Worm (Caenorhabditis elegans) whole organism, L1 larva: ENCODE measurements around the gene F31E8.4.
A peak's percentile ranks its signal among the peaks of the same experiment; 100 is the strongest.

Source experiments
- C34B4.2 ChIP-seq: sonication (generic microtip); optimal IDR thresholded peaks from 2 replicates; lab custom pipeline; 2017; ENCODE audit warnings: mild to moderate bottlenecking, missing genetic modification characterization, missing compliant biosample characterization
- alr-1 ChIP-seq: fragments of 200-800 bp; sonication (Bioruptor generic); optimal IDR thresholded peaks from 2 replicates; lab custom pipeline; 2018; ENCODE audit warnings: borderline replicate concordance, mild to moderate bottlenecking, missing genetic modification characterization, missing compliant biosample characterization
- ama-1 ChIP-seq: fragments of 150-350 bp; optimal IDR thresholded peaks from 2 replicates; lab custom pipeline; 2014
- blmp-1 ChIP-seq: fragments of 150-350 bp; optimal IDR thresholded peaks from 2 replicates; lab custom pipeline; 2014; ENCODE audit warnings: missing biosample characterization, missing genetic modification characterization
- ceh-82 ChIP-seq, 3 experiments: fragments of 150-350 bp in 1 of 3; sonication (generic microtip) in 2 of 3; optimal IDR thresholded peaks; 2 replicates each; lab custom pipeline; 2014 to 2017; ENCODE audit warnings: missing biosample characterization in 3 of 3, missing genetic modification characterization in 3 of 3
- ces-1 ChIP-seq: fragments of 150-350 bp; optimal IDR thresholded peaks from 2 replicates; lab custom pipeline; 2014; ENCODE audit warnings: missing biosample characterization, missing genetic modification reagents, missing genetic modification characterization
- dsc-1 ChIP-seq: sonication (generic microtip); optimal IDR thresholded peaks from 2 replicates; lab custom pipeline; 2016; ENCODE audit warnings: mild to moderate bottlenecking, missing genetic modification characterization, missing compliant biosample characterization
- efl-1 ChIP-seq, 4 experiments: fragments of 150-350 bp; optimal IDR thresholded peaks in 3 of 4; peaks in 1 of 4; 1 replicate in 1 of 4; 2 replicates in 3 of 4; lab custom pipeline; 2014; ENCODE audit warnings: missing biosample characterization in 2 of 4, missing genetic modification characterization in 2 of 4, missing genetic modification reagents in 2 of 4
- egl-13 ChIP-seq: sonication (generic microtip); optimal IDR thresholded peaks from 2 replicates; lab custom pipeline; 2016; ENCODE audit warnings: missing genotype, missing genetic modification reagents, missing genetic modification characterization, missing compliant biosample characterization
- egl-27 ChIP-seq, 2 experiments: fragments of 150-350 bp in 1 of 2; sonication (generic microtip); optimal IDR thresholded peaks; 3 replicates each; lab custom pipeline; 2017 to 2018; ENCODE audit warnings: missing biosample characterization in 2 of 2, missing genetic modification characterization in 2 of 2, missing genetic modification reagents in 2 of 2
- elt-2 ChIP-seq: sonication (generic microtip); optimal IDR thresholded peaks from 2 replicates; lab custom pipeline; 2016; ENCODE audit warnings: missing genetic modification characterization, mild to moderate bottlenecking, inconsistent platforms, missing compliant biosample characterization, missing genetic modification reagents
- elt-3 ChIP-seq, 6 experiments: fragments of 150-350 bp in 1 of 6; sonication (generic microtip); optimal IDR thresholded peaks; 2 replicates each; lab custom pipeline; 2017 to 2018; ENCODE audit warnings: missing biosample characterization in 6 of 6, missing genetic modification characterization in 6 of 6, inconsistent platforms in 1 of 6
- fkh-10 ChIP-seq: sonication (generic microtip); optimal IDR thresholded peaks from 2 replicates; lab custom pipeline; 2017; ENCODE audit warnings: missing biosample characterization, missing genetic modification reagents, missing genetic modification characterization
- fkh-4 ChIP-seq: sonication (generic microtip); optimal IDR thresholded peaks from 2 replicates; lab custom pipeline; 2016; ENCODE audit warnings: missing compliant biosample characterization, missing genetic modification characterization, borderline replicate concordance
- fkh-8 ChIP-seq: sonication (generic microtip); optimal IDR thresholded peaks from 2 replicates; lab custom pipeline; 2016; ENCODE audit warnings: mild to moderate bottlenecking, missing genetic modification characterization, missing compliant biosample characterization
- hpl-2 ChIP-seq: fragments of 150-350 bp; optimal IDR thresholded peaks from 2 replicates; lab custom pipeline; 2014; ENCODE audit warnings: missing biosample characterization, missing genetic modification reagents, missing genetic modification characterization
- irx-1 ChIP-seq: sonication (generic microtip); optimal IDR thresholded peaks from 2 replicates; lab custom pipeline; 2016; ENCODE audit warnings: missing genetic modification characterization, missing compliant biosample characterization
- isw-1 ChIP-seq: fragments of 200-800 bp; sonication (Bioruptor generic); IDR thresholded peaks from 2 replicates; pipeline ENCODE4 v1.3.6; 2022; ENCODE audit warnings: missing genetic modification characterization, missing compliant biosample characterization
- jun-1 ChIP-seq: fragments of 150-350 bp; optimal IDR thresholded peaks from 2 replicates; lab custom pipeline; 2014; ENCODE audit warnings: missing biosample characterization, missing genetic modification reagents, missing genetic modification characterization
- lin-13 ChIP-seq: fragments of 150-350 bp; optimal IDR thresholded peaks from 2 replicates; lab custom pipeline; 2014; ENCODE audit warnings: missing biosample characterization, missing genetic modification reagents, missing genetic modification characterization
- lin-14 ChIP-seq: fragments of 200-800 bp; sonication (Bioruptor generic); optimal IDR thresholded peaks from 2 replicates; lab custom pipeline; 2018; ENCODE audit warnings: mild to moderate bottlenecking, missing genetic modification characterization, moderate library complexity, missing compliant biosample characterization
- lin-35 ChIP-seq, 2 experiments: fragments of 150-350 bp; optimal IDR thresholded peaks; 2 replicates each; lab custom pipeline; 2014; ENCODE audit warnings: missing biosample characterization in 2 of 2, missing genetic modification characterization in 2 of 2, missing genetic modification reagents in 2 of 2
- lin-39 ChIP-seq: fragments of 150-350 bp; optimal IDR thresholded peaks from 2 replicates; lab custom pipeline; 2014; ENCODE audit warnings: missing biosample characterization, missing genetic modification reagents, missing genetic modification characterization
- lir-3 ChIP-seq: sonication (generic microtip); optimal IDR thresholded peaks from 2 replicates; lab custom pipeline; 2016; ENCODE audit warnings: mild to moderate bottlenecking, missing genetic modification characterization, moderate library complexity, missing compliant biosample characterization; ENCODE audit not compliant: poor library complexity
- lsy-2 ChIP-seq, 2 experiments: fragments of 150-350 bp; optimal IDR thresholded peaks; 2 replicates each; lab custom pipeline; 2014; ENCODE audit warnings: missing biosample characterization in 2 of 2, missing genetic modification characterization in 2 of 2
- nhr-11 ChIP-seq: fragments of 150-350 bp; optimal IDR thresholded peaks from 2 replicates; lab custom pipeline; 2014; ENCODE audit warnings: missing biosample characterization, missing genetic modification characterization
- nhr-12 ChIP-seq: sonication (generic microtip); optimal IDR thresholded peaks from 2 replicates; lab custom pipeline; 2017; ENCODE audit warnings: missing biosample characterization, missing genetic modification characterization
- nhr-19 ChIP-seq: fragments of 200-800 bp; sonication (Bioruptor generic); conservative IDR thresholded peaks from 2 replicates; pipeline ENCODE4 v1.3.6; 2022; ENCODE audit warnings: missing genetic modification characterization, missing compliant biosample characterization
- nhr-20 ChIP-seq: sonication (generic microtip); optimal IDR thresholded peaks from 2 replicates; lab custom pipeline; 2016; ENCODE audit warnings: mild to moderate bottlenecking, missing genetic modification characterization, missing compliant biosample characterization
- nhr-85 ChIP-seq: sonication (generic microtip); peaks from one replicate; lab custom pipeline; 2016; ENCODE audit warnings: missing genetic modification characterization, inconsistent platforms, missing compliant biosample characterization
- nhr-90 ChIP-seq: sonication (generic microtip); optimal IDR thresholded peaks from 2 replicates; lab custom pipeline; 2016; ENCODE audit warnings: mild to moderate bottlenecking, missing genetic modification characterization, missing compliant biosample characterization; ENCODE audit not compliant: poor library complexity
- pag-3 ChIP-seq: sonication (generic microtip); optimal IDR thresholded peaks from 2 replicates; lab custom pipeline; 2017; ENCODE audit warnings: missing genetic modification characterization, mild to moderate bottlenecking, missing compliant biosample characterization, antibody characterized with exemption, borderline replicate concordance; ENCODE audit not compliant: insufficient read depth
- pax-3 ChIP-seq: fragments of 200-800 bp; sonication (Bioruptor generic); optimal IDR thresholded peaks from 2 replicates; lab custom pipeline; 2018; ENCODE audit warnings: mild to moderate bottlenecking, missing genetic modification characterization, moderate library complexity, missing compliant biosample characterization
- pqm-1 ChIP-seq: sonication (generic microtip); optimal IDR thresholded peaks from 3 replicates; lab custom pipeline; 2017; ENCODE audit warnings: missing biosample characterization, missing genetic modification characterization
- skn-1 ChIP-seq: fragments of 150-350 bp; optimal IDR thresholded peaks from 2 replicates; lab custom pipeline; 2014; ENCODE audit warnings: missing biosample characterization, missing genetic modification characterization
- snpc-4 ChIP-seq: fragments of 150-350 bp; optimal IDR thresholded peaks from 2 replicates; lab custom pipeline; 2014; ENCODE audit warnings: missing biosample characterization, missing genetic modification characterization
- sox-4 ChIP-seq: sonication (generic microtip); optimal IDR thresholded peaks from 2 replicates; lab custom pipeline; 2016; ENCODE audit warnings: missing genetic modification characterization, missing compliant biosample characterization
- tbx-2 ChIP-seq: sonication (generic microtip); optimal IDR thresholded peaks from 2 replicates; lab custom pipeline; 2016; ENCODE audit warnings: missing genetic modification characterization, missing compliant biosample characterization
- unc-30 ChIP-seq: sonication (generic microtip); optimal IDR thresholded peaks from 2 replicates; lab custom pipeline; 2017; ENCODE audit warnings: missing biosample characterization, missing genetic modification characterization
- unc-86 ChIP-seq: sonication (generic microtip); optimal IDR thresholded peaks from 2 replicates; lab custom pipeline; 2016; ENCODE audit warnings: missing genetic modification characterization, missing compliant biosample characterization
- vab-15 ChIP-seq: sonication (generic microtip); optimal IDR thresholded peaks from 2 replicates; lab custom pipeline; 2017; ENCODE audit warnings: missing genotype, mild to moderate bottlenecking, missing genetic modification characterization, missing compliant biosample characterization
- zag-1 ChIP-seq: fragments of 150-350 bp; optimal IDR thresholded peaks from 2 replicates; lab custom pipeline; 2014; ENCODE audit warnings: missing biosample characterization, missing genetic modification characterization
- ztf-4 ChIP-seq: fragments of 150-350 bp; optimal IDR thresholded peaks from 2 replicates; lab custom pipeline; 2014; ENCODE audit warnings: missing biosample characterization, missing genetic modification characterization

The F31E8.4 gene

DNA sequence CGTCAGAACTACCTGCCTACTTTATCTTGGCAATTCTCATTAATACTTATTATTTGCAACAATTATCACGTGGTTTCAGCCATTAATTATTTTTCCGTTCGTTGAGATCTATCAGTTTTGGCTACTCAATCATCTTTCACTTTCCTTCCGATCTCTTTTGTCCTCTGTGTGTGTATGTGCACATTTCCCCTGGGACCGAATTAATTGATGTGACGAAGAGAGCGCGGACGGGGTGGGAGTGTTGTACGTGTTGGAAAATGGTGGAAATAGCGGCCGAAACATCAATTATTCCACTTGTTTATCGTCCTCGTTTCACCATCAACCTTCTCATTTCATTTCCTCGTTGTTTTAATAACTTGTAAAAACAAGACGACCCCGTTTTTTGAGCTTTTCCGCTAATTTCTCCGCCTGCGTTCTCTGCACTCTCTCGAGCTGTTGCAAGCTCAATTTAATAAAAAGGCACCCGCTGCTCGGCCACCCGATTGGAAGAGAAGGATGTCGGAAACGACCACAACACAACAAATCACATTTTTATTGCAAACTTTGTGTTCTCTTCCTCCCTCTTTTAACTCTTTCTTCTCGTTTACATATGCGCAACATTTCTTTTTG is 38.4 kb upstream of the F31E8.4 start (continued):
- no peak for TF ChIP-seq hpl-2
- no peak for TF ChIP-seq nhr-90
- peak; percentile 41 for TF ChIP-seq fkh-8
- TF ChIP-seq skn-1 (tag; lab: Kevin White, UChicago): no peak
- no peak for TF ChIP-seq isw-1 (GFP tag; lab: Robert Waterston, UW)
- TF ChIP-seq egl-27 (tag; optimal IDR thresholded peaks at IDR 0.05; lab: Kevin White, UChicago): peak; percentile 72 to 84
- no peak for TF ChIP-seq egl-13 (tag; lab: Kevin White, UChicago)

DNA sequence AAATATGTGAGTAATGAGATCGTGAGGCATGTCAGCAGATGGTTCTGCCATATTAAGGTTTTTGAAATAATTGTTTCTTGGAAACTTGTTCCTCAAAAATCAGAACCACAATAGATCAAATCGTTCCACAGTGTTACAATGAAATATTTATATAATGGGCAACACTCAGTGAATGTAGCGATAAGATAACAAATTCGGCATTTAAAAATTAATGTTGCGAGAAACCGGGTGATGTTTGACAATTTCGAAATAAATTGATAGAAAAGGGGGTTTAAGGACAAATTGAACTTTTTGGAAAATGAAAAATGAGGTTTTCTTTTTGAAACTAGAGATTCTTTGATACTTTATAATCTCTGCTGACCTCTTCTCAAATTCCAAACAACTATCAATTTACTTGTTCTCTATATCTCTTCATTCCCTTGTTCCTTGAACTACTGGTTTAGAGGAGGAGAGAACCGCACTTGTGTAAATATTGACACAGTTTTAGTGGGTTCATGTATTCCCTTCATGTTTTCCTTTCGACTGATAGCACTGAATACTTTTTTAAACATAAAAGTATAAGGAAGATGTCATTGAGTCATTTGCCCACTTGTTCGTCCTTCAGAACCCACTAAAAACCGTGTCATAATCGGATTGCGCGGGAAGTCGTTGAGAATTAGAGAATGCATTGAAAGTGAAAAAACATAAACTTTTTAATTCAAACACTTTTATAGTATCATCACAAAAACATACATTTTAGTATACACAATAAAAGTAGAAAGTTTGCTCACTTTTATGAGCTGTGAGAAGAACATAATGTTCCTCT is 37.0 kb upstream of the F31E8.4 start:
- peak; percentile 79 for TF ChIP-seq nhr-85 (tag; lab: Kevin White, UChicago)
- peak in 1 of 2 experiments; percentile 27 for TF ChIP-seq lin-35 (GFP tag; optimal IDR thresholded peaks at IDR 0.05; lab: Kevin White, UChicago)
- TF ChIP-seq dsc-1 (tag; lab: Kevin White, UChicago): no peak
- TF ChIP-seq elt-2 (tag; lab: Kevin White, UChicago): peak; percentile 62
- no peak for TF ChIP-seq nhr-11
- peak; percentile 37 to 92 for TF ChIP-seq egl-27 (tag; optimal IDR thresholded peaks at IDR 0.05; lab: Kevin White, UChicago)
- TF ChIP-seq nhr-20 (tag; lab: Kevin White, UChicago): peak; percentile 8
- no peak for TF ChIP-seq nhr-19
- peak in 2 of 6 experiments; percentile 4 to 65 for TF ChIP-seq elt-3 (tag; optimal IDR thresholded peaks at IDR 0.05; lab: Kevin White, UChicago)
- peak in 1 of 2 experiments; percentile 14 for TF ChIP-seq lsy-2 (tag; optimal IDR thresholded peaks at IDR 0.05; lab: Kevin White, UChicago)
- TF ChIP-seq blmp-1 (tag; lab: Kevin White, UChicago): peak; percentile 89
- peak; percentile 31 for TF ChIP-seq lin-14 (GFP tag; lab: Kevin White, UChicago)

DNA sequence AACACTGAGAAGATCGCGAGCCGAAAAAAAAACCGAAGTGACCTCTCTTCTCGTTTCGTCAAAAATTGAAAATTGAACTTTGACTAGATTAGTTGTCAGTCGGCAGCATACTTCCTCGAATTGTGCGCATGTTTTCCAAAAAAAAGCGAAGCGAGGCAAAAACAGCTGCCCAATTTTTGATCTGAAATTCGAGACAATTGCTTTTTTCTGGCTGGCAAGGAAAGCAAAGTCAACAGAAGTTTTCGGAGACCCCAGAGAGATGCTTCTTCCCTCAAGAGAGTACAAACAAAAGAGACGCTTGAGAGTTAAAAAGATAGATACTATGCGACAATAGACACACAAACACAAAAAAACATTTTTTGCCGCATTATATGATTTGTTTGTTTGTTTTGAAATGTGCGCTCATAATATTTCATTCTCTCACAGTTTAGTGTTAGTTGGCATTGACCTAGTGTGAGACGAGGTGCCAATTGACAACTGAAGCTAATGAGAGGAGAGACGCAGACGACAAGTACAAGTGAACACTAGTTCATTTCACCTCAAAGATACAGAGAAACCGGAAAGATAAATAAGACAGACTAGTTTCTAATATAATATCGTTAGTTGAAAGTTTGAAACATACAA is 36.1 kb upstream of the F31E8.4 start:
- TF ChIP-seq lir-3 (tag; lab: Kevin White, UChicago) (no peak), nhr-12 (tag; lab: Kevin White, UChicago) (no peak), unc-86 (no peak), nhr-85 (tag; lab: Kevin White, UChicago) (no peak), nhr-19 (no peak), efl-1 (optimal IDR thresholded peaks at IDR 0.05; lab: Kevin White, UChicago) (no peak), efl-1 (GFP tag; optimal IDR thresholded peaks at IDR 0.05 in 1 of 2; lab: Kevin White, UChicago) (peak in 1 of 2 experiments; percentile 70), ama-1 (lab: Kevin White, UChicago) (no peak), ztf-4 (tag; lab: Kevin White, UChicago) (no peak), unc-30 (no peak), irx-1 (tag; lab: Kevin White, UChicago) (peak; percentile 18), fkh-10 (GFP tag; lab: Kevin White, UChicago) (no peak), pax-3 (no peak), C34B4.2 (tag; lab: Kevin White, UChicago) (no peak), vab-15 (tag; lab: Kevin White, UChicago) (no peak), lin-39 (tag; lab: Kevin White, UChicago) (no peak), skn-1 (tag; lab: Kevin White, UChicago) (no peak), elt-3 (tag; optimal IDR thresholded peaks at IDR 0.05; lab: Kevin White, UChicago) (no peak), nhr-20 (tag; lab: Kevin White, UChicago) (no peak), pqm-1 (tag; lab: Kevin White, UChicago) (no peak), ces-1 (no peak), sox-4 (tag; lab: Kevin White, UChicago) (no peak), jun-1 (tag; lab: Kevin White, UChicago) (no peak), tbx-2 (tag; lab: Kevin White, UChicago) (no peak), fkh-4 (tag; lab: Kevin White, UChicago) (no peak), alr-1 (tag; lab: Kevin White, UChicago) (no peak), isw-1 (GFP tag; lab: Robert Waterston, UW) (no peak), zag-1 (tag; lab: Kevin White, UChicago) (no peak), pag-3 (peak; percentile 4), lin-13 (GFP tag; lab: Kevin White, UChicago) (no peak), snpc-4 (tag; lab: Kevin White, UChicago) (no peak), dsc-1 (tag; lab: Kevin White, UChicago) (no peak), ceh-82 (tag; optimal IDR thresholded peaks at IDR 0.05; lab: Kevin White, UChicago) (no peak), egl-27 (tag; optimal IDR thresholded peaks at IDR 0.05; lab: Kevin White, UChicago) (peak in 1 of 2 experiments; percentile 11), blmp-1 (tag; lab: Kevin White, UChicago) (peak; percentile 3), nhr-90 (no peak)
